Worm (Caenorhabditis elegans) whole organism, L1 larva: ENCODE data around the gene F47D12.9.
A peak's percentile ranks its signal among the peaks of the same experiment; 100 is the strongest.

Experiments
- C04F5.9 ChIP-seq: sonication (generic microtip); optimal IDR thresholded peaks from 2 replicates; lab custom pipeline; 2016; ENCODE audit warnings: missing genetic modification characterization, missing compliant biosample characterization
- C34B4.2 ChIP-seq: sonication (generic microtip); optimal IDR thresholded peaks from 2 replicates; lab custom pipeline; 2017; ENCODE audit warnings: mild to moderate bottlenecking, missing genetic modification characterization, missing compliant biosample characterization
- Y116A8C.19 ChIP-seq: sonication (generic microtip); optimal IDR thresholded peaks from 2 replicates; lab custom pipeline; 2016; ENCODE audit warnings: missing compliant biosample characterization, missing genetic modification characterization, borderline replicate concordance
- aha-1 ChIP-seq: fragments of 150-350 bp; optimal IDR thresholded peaks from 2 replicates; lab custom pipeline; 2014; ENCODE audit warnings: missing biosample characterization, missing genetic modification characterization
- alr-1 ChIP-seq: fragments of 200-800 bp; sonication (Bioruptor generic); optimal IDR thresholded peaks from 2 replicates; lab custom pipeline; 2018; ENCODE audit warnings: borderline replicate concordance, mild to moderate bottlenecking, missing genetic modification characterization, missing compliant biosample characterization
- aly-2 ChIP-seq: fragments of 150-350 bp; optimal IDR thresholded peaks from 2 replicates; lab custom pipeline; 2014; ENCODE audit warnings: missing biosample characterization, missing genetic modification characterization
- ama-1 ChIP-seq: fragments of 150-350 bp; optimal IDR thresholded peaks from 2 replicates; lab custom pipeline; 2014
- ces-1 ChIP-seq: fragments of 150-350 bp; optimal IDR thresholded peaks from 2 replicates; lab custom pipeline; 2014; ENCODE audit warnings: missing biosample characterization, missing genetic modification reagents, missing genetic modification characterization
- dsc-1 ChIP-seq: sonication (generic microtip); optimal IDR thresholded peaks from 2 replicates; lab custom pipeline; 2016; ENCODE audit warnings: mild to moderate bottlenecking, missing genetic modification characterization, missing compliant biosample characterization
- efl-3 ChIP-seq: fragments of 200-800 bp; sonication (Bioruptor generic); optimal IDR thresholded peaks from 2 replicates; lab custom pipeline; 2018; ENCODE audit warnings: mild to moderate bottlenecking, missing genetic modification characterization, missing compliant biosample characterization
- egl-13 ChIP-seq: sonication (generic microtip); optimal IDR thresholded peaks from 2 replicates; lab custom pipeline; 2016; ENCODE audit warnings: missing genotype, missing genetic modification reagents, missing genetic modification characterization, missing compliant biosample characterization
- elt-3 ChIP-seq, 6 experiments: fragments of 150-350 bp in 1 of 6; sonication (generic microtip); optimal IDR thresholded peaks; 2 replicates each; lab custom pipeline; 2017 to 2018; ENCODE audit warnings: missing biosample characterization in 6 of 6, missing genetic modification characterization in 6 of 6, inconsistent platforms in 1 of 6
- ets-5 ChIP-seq: fragments of 200-800 bp; sonication (Bioruptor generic); IDR thresholded peaks from 2 replicates; pipeline ENCODE4 v1.3.6; 2022; ENCODE audit warnings: missing genetic modification characterization, missing compliant biosample characterization
- fkh-10 ChIP-seq: sonication (generic microtip); optimal IDR thresholded peaks from 2 replicates; lab custom pipeline; 2017; ENCODE audit warnings: missing biosample characterization, missing genetic modification reagents, missing genetic modification characterization
- fkh-8 ChIP-seq: sonication (generic microtip); optimal IDR thresholded peaks from 2 replicates; lab custom pipeline; 2016; ENCODE audit warnings: mild to moderate bottlenecking, missing genetic modification characterization, missing compliant biosample characterization
- hlh-17 ChIP-seq: fragments of 200-800 bp; sonication (Bioruptor generic); optimal IDR thresholded peaks from 2 replicates; lab custom pipeline; 2018; ENCODE audit warnings: missing genetic modification characterization, mild to moderate bottlenecking, missing compliant biosample characterization, moderate library complexity, borderline replicate concordance
- hlh-4 ChIP-seq: sonication (generic microtip); optimal IDR thresholded peaks from 2 replicates; lab custom pipeline; 2016; ENCODE audit warnings: mild to moderate bottlenecking, missing genetic modification characterization, missing compliant biosample characterization
- hpl-2 ChIP-seq: fragments of 150-350 bp; optimal IDR thresholded peaks from 2 replicates; lab custom pipeline; 2014; ENCODE audit warnings: missing biosample characterization, missing genetic modification reagents, missing genetic modification characterization
- irx-1 ChIP-seq: sonication (generic microtip); optimal IDR thresholded peaks from 2 replicates; lab custom pipeline; 2016; ENCODE audit warnings: missing genetic modification characterization, missing compliant biosample characterization
- jun-1 ChIP-seq: fragments of 150-350 bp; optimal IDR thresholded peaks from 2 replicates; lab custom pipeline; 2014; ENCODE audit warnings: missing biosample characterization, missing genetic modification reagents, missing genetic modification characterization
- lin-13 ChIP-seq: fragments of 150-350 bp; optimal IDR thresholded peaks from 2 replicates; lab custom pipeline; 2014; ENCODE audit warnings: missing biosample characterization, missing genetic modification reagents, missing genetic modification characterization
- lin-14 ChIP-seq: fragments of 200-800 bp; sonication (Bioruptor generic); optimal IDR thresholded peaks from 2 replicates; lab custom pipeline; 2018; ENCODE audit warnings: mild to moderate bottlenecking, missing genetic modification characterization, moderate library complexity, missing compliant biosample characterization
- lin-15B ChIP-seq: fragments of 150-350 bp; sonication (generic microtip); optimal IDR thresholded peaks from 3 replicates; lab custom pipeline; 2014; ENCODE audit warnings: missing biosample characterization, missing genetic modification characterization
- lin-39 ChIP-seq: fragments of 150-350 bp; optimal IDR thresholded peaks from 2 replicates; lab custom pipeline; 2014; ENCODE audit warnings: missing biosample characterization, missing genetic modification reagents, missing genetic modification characterization
- lir-3 ChIP-seq: sonication (generic microtip); optimal IDR thresholded peaks from 2 replicates; lab custom pipeline; 2016; ENCODE audit warnings: mild to moderate bottlenecking, missing genetic modification characterization, moderate library complexity, missing compliant biosample characterization; ENCODE audit not compliant: poor library complexity
- lsy-2 ChIP-seq, 2 experiments: fragments of 150-350 bp; optimal IDR thresholded peaks; 2 replicates each; lab custom pipeline; 2014; ENCODE audit warnings: missing biosample characterization in 2 of 2, missing genetic modification characterization in 2 of 2
- mab-9 ChIP-seq: fragments of 200-800 bp; sonication (Bioruptor generic); IDR thresholded peaks from 2 replicates; pipeline ENCODE4 v1.3.6; 2022; ENCODE audit warnings: missing genetic modification reagents, missing genetic modification characterization, missing compliant biosample characterization
- mef-2 ChIP-seq: fragments of 150-350 bp; optimal IDR thresholded peaks from 2 replicates; lab custom pipeline; 2014; ENCODE audit warnings: missing biosample characterization, missing genetic modification characterization
- nhr-12 ChIP-seq: sonication (generic microtip); optimal IDR thresholded peaks from 2 replicates; lab custom pipeline; 2017; ENCODE audit warnings: missing biosample characterization, missing genetic modification characterization
- nhr-19 ChIP-seq: fragments of 200-800 bp; sonication (Bioruptor generic); conservative IDR thresholded peaks from 2 replicates; pipeline ENCODE4 v1.3.6; 2022; ENCODE audit warnings: missing genetic modification characterization, missing compliant biosample characterization
- nhr-28 ChIP-seq: fragments of 150-350 bp; optimal IDR thresholded peaks from 2 replicates; lab custom pipeline; 2014; ENCODE audit warnings: missing biosample characterization, missing genetic modification characterization
- nhr-47 ChIP-seq: sonication (generic microtip); optimal IDR thresholded peaks from 2 replicates; lab custom pipeline; 2016; ENCODE audit warnings: mild to moderate bottlenecking, missing genetic modification characterization, moderate library complexity, missing compliant biosample characterization
- nhr-71 ChIP-seq: sonication (generic microtip); optimal IDR thresholded peaks from 2 replicates; lab custom pipeline; 2016; ENCODE audit warnings: mild to moderate bottlenecking, missing genetic modification characterization, moderate library complexity, missing compliant biosample characterization
- nhr-85 ChIP-seq: sonication (generic microtip); peaks from one replicate; lab custom pipeline; 2016; ENCODE audit warnings: missing genetic modification characterization, inconsistent platforms, missing compliant biosample characterization
- pax-3 ChIP-seq: fragments of 200-800 bp; sonication (Bioruptor generic); optimal IDR thresholded peaks from 2 replicates; lab custom pipeline; 2018; ENCODE audit warnings: mild to moderate bottlenecking, missing genetic modification characterization, moderate library complexity, missing compliant biosample characterization
- rnt-1 ChIP-seq: sonication (generic microtip); optimal IDR thresholded peaks from 2 replicates; lab custom pipeline; 2016; ENCODE audit warnings: mild to moderate bottlenecking, missing genetic modification characterization, moderate library complexity, missing compliant biosample characterization
- skn-1 ChIP-seq: fragments of 150-350 bp; optimal IDR thresholded peaks from 2 replicates; lab custom pipeline; 2014; ENCODE audit warnings: missing biosample characterization, missing genetic modification characterization
- snpc-4 ChIP-seq: fragments of 150-350 bp; optimal IDR thresholded peaks from 2 replicates; lab custom pipeline; 2014; ENCODE audit warnings: missing biosample characterization, missing genetic modification characterization
- snu-23 ChIP-seq: sonication (generic microtip); optimal IDR thresholded peaks from 2 replicates; lab custom pipeline; 2016; ENCODE audit warnings: missing genetic modification characterization, missing compliant biosample characterization
- swsn-7 ChIP-seq: sonication (generic microtip); optimal IDR thresholded peaks from 2 replicates; lab custom pipeline; 2016; ENCODE audit warnings: missing genetic modification characterization, missing compliant biosample characterization
- tbx-2 ChIP-seq: sonication (generic microtip); optimal IDR thresholded peaks from 2 replicates; lab custom pipeline; 2016; ENCODE audit warnings: missing genetic modification characterization, missing compliant biosample characterization
- unc-130 ChIP-seq: fragments of 150-350 bp; optimal IDR thresholded peaks from 2 replicates; lab custom pipeline; 2017; ENCODE audit warnings: missing biosample characterization, missing genetic modification characterization, inconsistent platforms
- unc-30 ChIP-seq: sonication (generic microtip); optimal IDR thresholded peaks from 2 replicates; lab custom pipeline; 2017; ENCODE audit warnings: missing biosample characterization, missing genetic modification characterization
- unc-86 ChIP-seq: sonication (generic microtip); optimal IDR thresholded peaks from 2 replicates; lab custom pipeline; 2016; ENCODE audit warnings: missing genetic modification characterization, missing compliant biosample characterization
- zag-1 ChIP-seq: fragments of 150-350 bp; optimal IDR thresholded peaks from 2 replicates; lab custom pipeline; 2014; ENCODE audit warnings: missing biosample characterization, missing genetic modification characterization
- zip-4 ChIP-seq: fragments of 200-800 bp; sonication (Bioruptor generic); optimal IDR thresholded peaks from 2 replicates; lab custom pipeline; 2018; ENCODE audit warnings: mild to moderate bottlenecking, missing genetic modification characterization, moderate library complexity, missing compliant biosample characterization
- ztf-4 ChIP-seq: fragments of 150-350 bp; optimal IDR thresholded peaks from 2 replicates; lab custom pipeline; 2014; ENCODE audit warnings: missing biosample characterization, missing genetic modification characterization

The F47D12.9 gene

ce11 chrIII:6303114-6303647 lies at the start of gene F47D12.9 (continued):
- TF ChIP-seq efl-3 (GFP tag; lab: Kevin White, UChicago) (no peak), fkh-8 (peak; percentile 82), nhr-28 (tag; lab: Kevin White, UChicago) (no peak), jun-1 (peak; percentile 63), C34B4.2 (tag; lab: Kevin White, UChicago) (no peak), aly-2 (tag; lab: Kevin White, UChicago) (no peak), alr-1 (no peak), skn-1 (tag; lab: Kevin White, UChicago) (peak; percentile 70), hlh-17 (GFP tag; lab: Kevin White, UChicago) (no peak), nhr-85 (tag; lab: Kevin White, UChicago) (peak; percentile 92), irx-1 (tag; lab: Kevin White, UChicago) (peak; percentile 66), unc-30 (tag; lab: Kevin White, UChicago) (no peak), hpl-2 (GFP tag; lab: Kevin White, UChicago) (no peak), snu-23 (peak; percentile 94), unc-130 (tag; lab: Kevin White, UChicago) (peak; percentile 89), zip-4 (GFP tag; lab: Kevin White, UChicago) (no peak), Y116A8C.19 (tag; lab: Kevin White, UChicago) (no peak), rnt-1 (peak; percentile 81), lin-15B (peak; percentile 37), aha-1 (tag; lab: Kevin White, UChicago) (no peak), ama-1 (lab: Kevin White, UChicago) (peak; percentile 61), mef-2 (tag; lab: Kevin White, UChicago) (peak; percentile 34), mab-9 (GFP tag; lab: Robert Waterston, UW) (no peak), snpc-4 (tag; lab: Kevin White, UChicago) (no peak), elt-3 (tag; optimal IDR thresholded peaks at IDR 0.05; lab: Kevin White, UChicago) (peak in 3 of 6 experiments; percentile 22 to 92 (median 88)), hlh-4 (tag; lab: Kevin White, UChicago) (no peak), lsy-2 (tag; optimal IDR thresholded peaks at IDR 0.05; lab: Kevin White, UChicago) (peak; percentile 77 to 92), lir-3 (tag; lab: Kevin White, UChicago) (no peak), ets-5 (GFP tag; lab: Robert Waterston, UW) (no peak), ztf-4 (tag; lab: Kevin White, UChicago) (peak; percentile 36), zag-1 (tag; lab: Kevin White, UChicago) (no peak), lin-39 (tag; lab: Kevin White, UChicago) (peak; percentile 20), nhr-12 (tag; lab: Kevin White, UChicago) (no peak)

- TF ChIP-seq lsy-2 (tag; optimal IDR thresholded peaks at IDR 0.05; lab: Kevin White, UChicago) (peak; percentile 10 to 24), egl-13 (tag; lab: Kevin White, UChicago) (peak; percentile 83), lin-13 (no peak), alr-1 (no peak), nhr-47 (tag; lab: Kevin White, UChicago) (peak; percentile 71), lin-14 (GFP tag; lab: Kevin White, UChicago) (peak; percentile 85), pax-3 (tag; lab: Kevin White, UChicago) (no peak), dsc-1 (tag; lab: Kevin White, UChicago) (peak; percentile 5), fkh-8 (peak; percentile 64), tbx-2 (tag; lab: Kevin White, UChicago) (peak; percentile 54), ces-1 (GFP tag; lab: Kevin White, UChicago) (peak; percentile 21), nhr-71 (tag; lab: Kevin White, UChicago) (peak; percentile 81), ztf-4 (tag; lab: Kevin White, UChicago) (peak; percentile 10), unc-86 (peak; percentile 97), fkh-10 (GFP tag; lab: Kevin White, UChicago) (peak; percentile 88), C04F5.9 (tag; lab: Kevin White, UChicago) (no peak), lir-3 (tag; lab: Kevin White, UChicago) (peak; percentile 15), ama-1 (lab: Kevin White, UChicago) (peak; percentile 27), hlh-4 (tag; lab: Kevin White, UChicago) (no peak), nhr-19 (GFP tag; lab: Robert Waterston, UW) (peak; percentile 18; the same call in 1 of the 2 replicates), swsn-7 (tag; lab: Kevin White, UChicago) (peak; percentile 54), irx-1 (tag; lab: Kevin White, UChicago) (no peak)
Observed at ce11 chrIII:6352459-6352858, 49.3 kb upstream of the F47D12.9 start.
